Worm (Caenorhabditis elegans): ENCODE measurements around the gene col-144.

Gene col-144

ce11 chrV:9191406-9191805 lies 31.0 kb upstream of the col-144 start, which contains the start of gene sphr-1:
sphr-1 (plus strand) TSS chrV:9191610.
- TF ChIP-seq ztf-4 (tag; optimal IDR thresholded peaks at IDR 0.05) (no peak), jun-1 (tag; optimal IDR thresholded peaks at IDR 0.05) (no peak), nhr-237 (tag; optimal IDR thresholded peaks at IDR 0.05) (no peak), hmg-11 (tag; optimal IDR thresholded peaks at IDR 0.05) (peak; percentile 43), nfya-1 (tag; optimal IDR thresholded peaks at IDR 0.05; ENCODE audit: insufficient read depth) (peak; percentile 32)

DNA sequence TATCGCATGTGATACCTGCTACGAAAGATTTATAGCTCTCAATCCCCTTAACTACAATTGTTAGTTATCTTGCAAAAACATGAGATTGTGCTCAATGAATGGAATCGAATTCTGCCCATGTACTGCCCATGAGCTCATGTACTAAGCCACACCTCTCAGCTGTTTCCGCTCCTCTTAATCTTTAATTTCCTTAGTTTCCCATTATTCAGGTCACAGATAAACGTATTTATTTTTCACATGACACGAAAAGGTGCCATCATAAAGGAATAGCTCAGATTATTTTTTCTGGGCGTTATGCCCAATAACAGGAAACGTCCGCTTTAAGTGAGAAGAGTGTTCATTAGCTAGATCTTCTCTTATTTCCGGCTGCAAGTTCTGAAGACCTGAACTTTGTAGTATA lies 25.6 kb upstream of the col-144 start:
- TF ChIP-seq elt-2 (tag; optimal IDR thresholded peaks at IDR 0.05): no peak
- no peak for TF ChIP-seq ceh-82 (tag; optimal IDR thresholded peaks at IDR 0.05)
- no peak for TF ChIP-seq aly-2 (tag; optimal IDR thresholded peaks at IDR 0.05)
- TF ChIP-seq nhr-28 (tag; optimal IDR thresholded peaks at IDR 0.05): no peak
- TF ChIP-seq pqm-1 (tag; optimal IDR thresholded peaks at IDR 0.05): no peak
- no peak for TF ChIP-seq zag-1 (tag; optimal IDR thresholded peaks at IDR 0.05)
- TF ChIP-seq nhr-25 (tag; optimal IDR thresholded peaks at IDR 0.05): no peak
- TF ChIP-seq egl-27 (tag; optimal IDR thresholded peaks at IDR 0.05): no peak
- TF ChIP-seq nhr-12 (tag; optimal IDR thresholded peaks at IDR 0.05): no peak
- no peak for TF ChIP-seq elt-3 (tag; optimal IDR thresholded peaks at IDR 0.05)
- TF ChIP-seq unc-39 (tag; optimal IDR thresholded peaks at IDR 0.05): no peak
- TF ChIP-seq nhr-76 (tag; optimal IDR thresholded peaks at IDR 0.05): no peak
- no peak for TF ChIP-seq nhr-43 (tag; optimal IDR thresholded peaks at IDR 0.05; ENCODE audit: poor library complexity, severe bottlenecking)
- no peak for TF ChIP-seq mdl-1 (tag; optimal IDR thresholded peaks at IDR 0.05)
- TF ChIP-seq nhr-11 (tag; optimal IDR thresholded peaks at IDR 0.05): no peak

ce11 chrV:9183718-9184441 lies 23.4 kb upstream of the col-144 start:
- TF ChIP-seq nhr-28 (tag; optimal IDR thresholded peaks at IDR 0.05): no peak
- no peak for TF ChIP-seq unc-62 (GFP tag; optimal IDR thresholded peaks at IDR 0.05)
- no peak for TF ChIP-seq mdl-1 (tag; optimal IDR thresholded peaks at IDR 0.05)
- TF ChIP-seq ztf-4 (tag; optimal IDR thresholded peaks at IDR 0.05): no peak
- TF ChIP-seq nhr-43 (tag; optimal IDR thresholded peaks at IDR 0.05; ENCODE audit: poor library complexity, severe bottlenecking): no peak
- TF ChIP-seq elt-3 (tag; optimal IDR thresholded peaks at IDR 0.05): no peak
- no peak for TF ChIP-seq jun-1 (tag; optimal IDR thresholded peaks at IDR 0.05)
- no peak for TF ChIP-seq daf-12 (tag; optimal IDR thresholded peaks at IDR 0.05)
- TF ChIP-seq pha-4 (tag; optimal IDR thresholded peaks at IDR 0.05): no peak
- no peak for TF ChIP-seq aly-2 (tag; optimal IDR thresholded peaks at IDR 0.05)

ce11 chrV:9181669-9182250 lies 21.3 kb upstream of the col-144 start, which contains the start of gene ptr-1:
ptr-1 (minus strand) TSS chrV:9181719.
- TF ChIP-seq nhr-28 (tag; optimal IDR thresholded peaks at IDR 0.05) (no peak), eor-1 (tag; optimal IDR thresholded peaks at IDR 0.05) (no peak), daf-12 (tag; optimal IDR thresholded peaks at IDR 0.05) (no peak), lin-15B (tag; optimal IDR thresholded peaks at IDR 0.05) (no peak), ceh-9 (tag; optimal IDR thresholded peaks at IDR 0.05) (no peak), skn-1 (tag; optimal IDR thresholded peaks at IDR 0.05) (no peak), nhr-11 (tag; optimal IDR thresholded peaks at IDR 0.05) (no peak), fos-1 (tag; optimal IDR thresholded peaks at IDR 0.05) (no peak), tbx-2 (tag; optimal IDR thresholded peaks at IDR 0.05) (no peak), ceh-28 (tag; optimal IDR thresholded peaks at IDR 0.05) (no peak), snpc-4 (tag; optimal IDR thresholded peaks at IDR 0.05) (no peak), elt-3 (tag; optimal IDR thresholded peaks at IDR 0.05) (no peak), ztf-11 (tag; optimal IDR thresholded peaks at IDR 0.05) (no peak), mml-1 (tag; optimal IDR thresholded peaks at IDR 0.05) (no peak), nhr-77 (tag; optimal IDR thresholded peaks at IDR 0.05) (no peak), sea-2 (GFP tag; optimal IDR thresholded peaks at IDR 0.05) (no peak), nhr-76 (tag; optimal IDR thresholded peaks at IDR 0.05) (no peak), egl-5 (tag; optimal IDR thresholded peaks at IDR 0.05) (no peak), lsy-12 (tag; optimal IDR thresholded peaks at IDR 0.05) (no peak)

Measured in whole organism, L3 larva.